Worm (Caenorhabditis elegans): ENCODE results near the gene unc-22.

unc-22 gene

DNA sequence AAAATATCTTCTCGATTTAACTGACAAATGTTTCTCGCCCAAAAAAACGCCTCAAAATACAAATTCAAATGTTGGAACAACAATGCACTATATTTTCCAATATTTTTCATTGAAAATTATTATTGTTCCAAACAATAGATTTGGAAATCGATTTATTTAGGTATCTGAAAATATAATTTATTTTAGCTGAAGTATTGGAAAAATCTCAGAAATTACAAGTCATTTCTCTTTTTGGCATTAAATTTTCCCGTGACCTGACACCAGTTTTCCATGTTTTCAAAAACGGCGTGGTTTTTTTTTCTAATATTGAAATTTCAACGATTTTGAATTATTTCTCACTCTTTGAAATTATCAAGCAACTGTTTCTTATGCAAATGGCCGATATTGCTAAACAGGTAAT lies 2.3 kb upstream of the unc-22 start, which contains the start of gene spe-17:
spe-17 (plus strand) TSS at position 301 of the 400 bp plus-strand sequence.
- TF ChIP-seq lin-32 (GFP tag; optimal IDR thresholded peaks at IDR 0.05) (no peak), nhr-12 (tag; optimal IDR thresholded peaks at IDR 0.05) (no peak), sptf-1 (tag; optimal IDR thresholded peaks at IDR 0.05) (no peak), bed-3 (GFP tag; optimal IDR thresholded peaks at IDR 0.05) (no peak), M03D4.4 (tag; optimal IDR thresholded peaks at IDR 0.05) (no peak), ces-1 (GFP tag; optimal IDR thresholded peaks at IDR 0.05) (no peak), blmp-1 (tag; optimal IDR thresholded peaks at IDR 0.05) (no peak)

ce11 chrIV:12012439-12013003 lies 1.7 kb upstream of the unc-22 start:
- TF ChIP-seq tbx-8 (GFP tag; optimal IDR thresholded peaks at IDR 0.05) (no peak), drap-1 (GFP tag; optimal IDR thresholded peaks at IDR 0.05) (peak; percentile 7), ham-2 (GFP tag; optimal IDR thresholded peaks at IDR 0.05) (no peak), ceh-43 (GFP tag; optimal IDR thresholded peaks at IDR 0.05) (no peak), ztf-11 (tag; optimal IDR thresholded peaks at IDR 0.05) (no peak), sptf-1 (tag; optimal IDR thresholded peaks at IDR 0.05) (no peak), nhr-237 (tag; optimal IDR thresholded peaks at IDR 0.05) (no peak), elt-1 (tag; optimal IDR thresholded peaks at IDR 0.05; ENCODE audit: borderline replicate concordance, insufficient read depth) (no peak), ceh-39 (tag; optimal IDR thresholded peaks at IDR 0.05) (no peak), elt-3 (tag; optimal IDR thresholded peaks at IDR 0.05) (no peak), unc-62 (GFP tag; optimal IDR thresholded peaks at IDR 0.05) (peak; percentile 90), blmp-1 (tag; optimal IDR thresholded peaks at IDR 0.05) (no peak), cnd-1 (tag; optimal IDR thresholded peaks at IDR 0.05) (no peak), lin-32 (GFP tag; optimal IDR thresholded peaks at IDR 0.05) (no peak), flh-1 (GFP tag; optimal IDR thresholded peaks at IDR 0.05) (no peak), unc-120 (tag; optimal IDR thresholded peaks at IDR 0.05; ENCODE audit: poor library complexity, severe bottlenecking) (peak; percentile 89)

DNA sequence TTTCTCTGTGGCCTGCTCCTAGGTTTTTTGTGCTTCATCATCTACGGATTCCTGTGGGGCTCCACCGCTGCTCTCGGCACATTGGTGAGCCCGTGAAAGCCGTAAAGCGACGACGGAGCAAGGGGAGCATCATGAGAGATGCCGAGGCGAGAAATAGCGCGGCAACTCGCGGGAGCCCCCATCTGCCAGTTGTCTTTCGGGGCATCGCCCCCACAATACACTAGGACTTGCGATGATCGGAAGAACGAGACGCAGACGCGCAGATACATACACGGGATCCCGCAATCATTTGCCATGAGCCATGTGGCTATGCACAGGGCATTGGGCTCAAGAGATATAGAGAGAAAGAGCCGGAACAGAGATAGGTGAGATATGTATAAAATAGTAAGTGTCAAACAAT lies 430 bp downstream of the unc-22 start:
- TF ChIP-seq unc-120 (tag; optimal IDR thresholded peaks at IDR 0.05; ENCODE audit: poor library complexity, severe bottlenecking), result peak; percentile 96
- TF ChIP-seq unc-62 (GFP tag; optimal IDR thresholded peaks at IDR 0.05), result peak; percentile 65
- no peak for TF ChIP-seq sptf-1 (tag; optimal IDR thresholded peaks at IDR 0.05)
- TF ChIP-seq elt-3 (tag; optimal IDR thresholded peaks at IDR 0.05), result no peak
- no peak for TF ChIP-seq ceh-83 (GFP tag; optimal IDR thresholded peaks at IDR 0.05)
- peak; percentile 89 for TF ChIP-seq hlh-1 (tag; optimal IDR thresholded peaks at IDR 0.05)
- TF ChIP-seq sem-2 (GFP tag; optimal IDR thresholded peaks at IDR 0.05), result no peak
- no peak for TF ChIP-seq ham-2 (GFP tag; optimal IDR thresholded peaks at IDR 0.05)
- TF ChIP-seq elt-1 (tag; optimal IDR thresholded peaks at IDR 0.05; ENCODE audit: borderline replicate concordance, insufficient read depth), result no peak
- no peak for TF ChIP-seq nhr-76 (tag; optimal IDR thresholded peaks at IDR 0.05)
- TF ChIP-seq nhr-237 (tag; optimal IDR thresholded peaks at IDR 0.05), result no peak
- no peak for TF ChIP-seq mab-5 (tag; optimal IDR thresholded peaks at IDR 0.05)
- TF ChIP-seq tbx-8 (GFP tag; optimal IDR thresholded peaks at IDR 0.05), result no peak
- peak; percentile 1 for TF ChIP-seq drap-1 (GFP tag; optimal IDR thresholded peaks at IDR 0.05)
- no peak for TF ChIP-seq bed-3 (GFP tag; optimal IDR thresholded peaks at IDR 0.05)
- TF ChIP-seq ceh-43 (GFP tag; optimal IDR thresholded peaks at IDR 0.05), result no peak
- TF ChIP-seq cnd-1 (tag; optimal IDR thresholded peaks at IDR 0.05), result no peak
- no peak for TF ChIP-seq ces-1 (GFP tag; optimal IDR thresholded peaks at IDR 0.05)
- peak; percentile 39 for TF ChIP-seq M03D4.4 (tag; optimal IDR thresholded peaks at IDR 0.05)
- TF ChIP-seq nhr-12 (tag; optimal IDR thresholded peaks at IDR 0.05), result no peak
- no peak for TF ChIP-seq pha-4 (tag; optimal IDR thresholded peaks at IDR 0.05)
- no peak for TF ChIP-seq blmp-1 (tag; optimal IDR thresholded peaks at IDR 0.05)
- TF ChIP-seq unc-39 (tag; optimal IDR thresholded peaks at IDR 0.05), result no peak

ce11 chrIV:12009046-12009674 lies 1.6 kb downstream of the unc-22 start:
- TF ChIP-seq nhr-12 (tag; optimal IDR thresholded peaks at IDR 0.05) (no peak), bed-3 (GFP tag; optimal IDR thresholded peaks at IDR 0.05) (no peak), tbx-8 (GFP tag; optimal IDR thresholded peaks at IDR 0.05) (no peak), sptf-1 (tag; optimal IDR thresholded peaks at IDR 0.05) (no peak), zip-8 (tag; optimal IDR thresholded peaks at IDR 0.05) (no peak), lin-32 (GFP tag; optimal IDR thresholded peaks at IDR 0.05) (no peak), flh-1 (GFP tag; optimal IDR thresholded peaks at IDR 0.05) (no peak), blmp-1 (tag; optimal IDR thresholded peaks at IDR 0.05) (no peak), ceh-39 (tag; optimal IDR thresholded peaks at IDR 0.05) (no peak), mep-1 (tag; optimal IDR thresholded peaks at IDR 0.05) (no peak)
